Worm (Caenorhabditis elegans): ENCODE results near the gene F10C2.3.

Gene F10C2.3

DNA sequence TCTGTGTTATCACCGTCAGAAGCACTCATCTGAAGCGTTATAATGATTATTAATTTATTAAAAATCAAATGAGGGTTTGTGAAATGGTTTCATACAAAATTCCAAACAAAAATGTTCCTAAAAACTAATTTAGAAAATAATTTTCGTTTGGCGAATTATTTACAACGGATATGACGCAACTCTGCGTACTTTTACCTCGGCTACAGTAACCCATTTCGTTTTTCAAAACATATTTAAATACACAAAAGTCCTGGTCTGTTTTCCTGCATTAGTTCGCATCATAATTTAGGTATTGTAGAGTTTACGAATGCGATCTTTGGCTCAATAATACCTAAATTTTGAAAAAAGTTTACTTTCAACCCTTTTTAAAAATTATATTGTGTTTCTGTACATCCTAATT lies 39.6 kb downstream of the F10C2.3 start, which contains the start of gene R07B7.2:
Gene R07B7.2 (minus strand): TSS at position 35 of the 400 bp plus-strand sequence.
- no peak for TF ChIP-seq hmbx-1 (tag; optimal IDR thresholded peaks at IDR 0.05)
- no peak for TF ChIP-seq sea-1 (GFP tag; conservative IDR thresholded peaks at IDR 0.05)
- TF ChIP-seq ets-7 (tag; optimal IDR thresholded peaks at IDR 0.05): no peak
- no peak for TF ChIP-seq tbx-11 (GFP tag; IDR thresholded peaks at IDR 0.05)
- no peak for TF ChIP-seq pes-1 (GFP tag; IDR thresholded peaks at IDR 0.05)
- TF ChIP-seq hnd-1 (tag; optimal IDR thresholded peaks at IDR 0.05): no peak

DNA sequence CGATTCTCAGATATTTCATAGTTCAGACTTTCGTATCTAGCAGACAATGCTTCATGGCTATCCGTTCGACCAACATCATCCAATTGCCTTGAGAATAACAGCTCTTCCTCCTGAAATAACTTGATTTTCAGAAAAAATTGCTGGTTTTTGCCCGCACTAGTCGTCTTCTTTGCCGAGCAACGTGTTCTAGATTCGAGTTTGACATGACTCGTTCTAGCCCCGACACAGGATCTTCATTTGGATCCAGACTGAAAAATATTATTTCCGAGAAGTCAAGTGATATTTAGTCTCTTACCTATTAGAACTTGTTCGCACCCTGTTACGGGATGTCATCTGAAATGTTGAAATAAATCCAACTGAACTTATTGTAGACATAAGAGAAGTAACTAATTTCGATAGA lies 42.9 kb downstream of the F10C2.3 start, which contains the start of gene clh-6:
Gene clh-6 (minus strand): TSS at position 333 of the 400 bp plus-strand sequence.
- TF ChIP-seq flt-1 (GFP tag; IDR thresholded peaks at IDR 0.05): no peak
- peak; percentile 79 for TF ChIP-seq ama-1 (optimal IDR thresholded peaks at IDR 0.05)
- no peak for TF ChIP-seq tra-4 (tag; optimal IDR thresholded peaks at IDR 0.05)
- no peak for TF ChIP-seq hmg-4 (GFP tag; optimal IDR thresholded peaks at IDR 0.05)
- no peak for TF ChIP-seq ets-7 (tag; optimal IDR thresholded peaks at IDR 0.05)
- no peak for TF ChIP-seq ceh-13 (GFP tag; optimal IDR thresholded peaks at IDR 0.05)

DNA sequence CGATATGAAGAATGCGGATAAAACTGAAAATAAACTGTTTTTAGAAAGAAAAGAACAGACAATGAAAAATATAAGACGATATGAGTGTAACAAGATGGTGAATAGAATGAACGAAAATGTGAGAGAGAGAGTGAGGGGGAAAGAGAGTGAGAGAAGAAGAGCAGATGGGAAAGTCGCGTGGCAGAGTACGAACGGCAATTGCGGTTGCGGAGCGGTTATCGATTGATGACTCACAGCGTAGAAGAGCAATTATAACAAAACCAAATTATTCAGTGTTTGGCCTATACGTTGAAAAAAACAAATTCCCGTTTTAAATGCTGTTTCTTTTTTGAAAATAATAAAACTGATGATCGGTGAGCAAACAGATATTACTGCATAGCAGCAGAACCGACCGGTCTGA lies 45.2 kb downstream of the F10C2.3 start, which contains the start of gene pqn-53:
Gene pqn-53 (minus strand): TSS at position 23 of the 400 bp plus-strand sequence.
- TF ChIP-seq F13C5.2 (tag; optimal IDR thresholded peaks at IDR 0.05): no peak
- no peak for TF ChIP-seq ceh-36 (tag; optimal IDR thresholded peaks at IDR 0.05)

DNA sequence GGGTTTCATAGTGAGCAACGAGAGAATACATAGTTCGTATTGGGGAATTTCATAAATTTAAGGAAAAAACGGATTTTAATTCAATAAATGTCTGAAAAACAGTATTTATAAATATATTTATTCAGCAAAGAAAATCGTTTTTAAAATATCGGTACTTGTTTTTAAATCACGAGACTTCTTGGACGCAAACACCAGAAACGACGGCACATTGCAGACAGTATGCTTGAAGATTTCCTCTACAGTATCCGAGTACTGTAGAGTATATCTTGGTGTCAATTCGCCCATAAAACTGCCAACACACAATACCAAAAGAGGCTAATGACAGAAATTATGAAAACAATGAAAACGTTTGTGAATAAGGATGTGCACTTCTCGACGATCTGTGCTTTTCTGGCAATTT lies 45.7 kb downstream of the F10C2.3 start:
- no peak for TF ChIP-seq ceh-13 (GFP tag; optimal IDR thresholded peaks at IDR 0.05)
- no peak for TF ChIP-seq ama-1 (optimal IDR thresholded peaks at IDR 0.05)
- no peak for TF ChIP-seq B0310.2 (tag; optimal IDR thresholded peaks at IDR 0.05)
- TF ChIP-seq flt-1 (GFP tag; IDR thresholded peaks at IDR 0.05): no peak
- TF ChIP-seq tbx-37 (GFP tag; conservative IDR thresholded peaks at IDR 0.05): no peak
- no peak for TF ChIP-seq hmg-4 (GFP tag; optimal IDR thresholded peaks at IDR 0.05)
- no peak for TF ChIP-seq hmbx-1 (tag; optimal IDR thresholded peaks at IDR 0.05)
- no peak for TF ChIP-seq ceh-36 (tag; optimal IDR thresholded peaks at IDR 0.05)
- no peak for TF ChIP-seq ets-7 (tag; optimal IDR thresholded peaks at IDR 0.05)
- TF ChIP-seq sea-1 (GFP tag; conservative IDR thresholded peaks at IDR 0.05): no peak
- TF ChIP-seq scrt-1 (GFP tag; IDR thresholded peaks at IDR 0.05): no peak
- no peak for TF ChIP-seq tra-4 (tag; optimal IDR thresholded peaks at IDR 0.05)
- TF ChIP-seq pes-1 (GFP tag; IDR thresholded peaks at IDR 0.05): no peak

DNA sequence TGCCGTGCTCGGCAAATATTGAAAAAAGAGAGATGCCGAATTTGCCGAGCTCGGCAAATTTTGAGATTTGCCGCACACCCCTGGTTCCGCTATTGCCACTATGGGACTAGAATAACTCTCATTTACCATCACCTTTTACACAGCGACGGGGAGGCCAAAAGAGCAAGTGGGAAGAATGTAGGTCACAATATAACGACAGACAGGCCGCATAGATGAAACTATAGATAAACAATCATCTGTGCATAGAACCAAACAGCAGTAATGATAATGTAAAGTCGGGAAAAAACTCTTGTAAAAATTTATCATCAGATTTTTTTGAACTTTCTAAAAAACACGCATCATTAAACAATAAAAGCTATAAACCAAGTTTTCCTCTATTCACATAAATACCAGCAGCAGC lies 48.3 kb downstream of the F10C2.3 start, which contains the start of gene kmo-2:
Gene kmo-2 (minus strand): TSS at position 101 of the 400 bp plus-strand sequence.
- TF ChIP-seq hmg-4 (GFP tag; optimal IDR thresholded peaks at IDR 0.05) (no peak), pes-1 (GFP tag; IDR thresholded peaks at IDR 0.05) (no peak), ama-1 (optimal IDR thresholded peaks at IDR 0.05) (no peak), tbx-11 (GFP tag; IDR thresholded peaks at IDR 0.05) (no peak), hmbx-1 (tag; optimal IDR thresholded peaks at IDR 0.05) (no peak), F13C5.2 (tag; optimal IDR thresholded peaks at IDR 0.05) (no peak), ceh-13 (GFP tag; optimal IDR thresholded peaks at IDR 0.05) (no peak), scrt-1 (GFP tag; IDR thresholded peaks at IDR 0.05) (no peak), tra-4 (tag; optimal IDR thresholded peaks at IDR 0.05) (no peak), flt-1 (GFP tag; IDR thresholded peaks at IDR 0.05) (no peak)

- TF ChIP-seq ceh-13 (GFP tag; optimal IDR thresholded peaks at IDR 0.05) (no peak), pes-1 (GFP tag; IDR thresholded peaks at IDR 0.05) (no peak), tbx-11 (GFP tag; IDR thresholded peaks at IDR 0.05) (no peak), aly-1 (tag; optimal IDR thresholded peaks at IDR 0.05) (no peak), scrt-1 (GFP tag; IDR thresholded peaks at IDR 0.05) (no peak), ama-1 (optimal IDR thresholded peaks at IDR 0.05) (no peak), tra-4 (tag; optimal IDR thresholded peaks at IDR 0.05) (no peak), sea-1 (GFP tag; conservative IDR thresholded peaks at IDR 0.05) (no peak), hnd-1 (tag; optimal IDR thresholded peaks at IDR 0.05) (no peak), B0310.2 (tag; optimal IDR thresholded peaks at IDR 0.05) (no peak), F13C5.2 (tag; optimal IDR thresholded peaks at IDR 0.05) (no peak), ceh-36 (tag; optimal IDR thresholded peaks at IDR 0.05) (no peak), ets-7 (tag; optimal IDR thresholded peaks at IDR 0.05) (no peak), tbx-37 (GFP tag; conservative IDR thresholded peaks at IDR 0.05) (no peak), hmbx-1 (tag; optimal IDR thresholded peaks at IDR 0.05) (no peak), flt-1 (GFP tag; IDR thresholded peaks at IDR 0.05) (no peak), hmg-4 (GFP tag; optimal IDR thresholded peaks at IDR 0.05) (no peak)
These were observed 50.3 kb downstream of the F10C2.3 start, which contains the start of gene kmo-1 for ce11 chrV:12070419-12070818. TSS of gene kmo-1 (minus strand) at chrV:12070519.

DNA sequence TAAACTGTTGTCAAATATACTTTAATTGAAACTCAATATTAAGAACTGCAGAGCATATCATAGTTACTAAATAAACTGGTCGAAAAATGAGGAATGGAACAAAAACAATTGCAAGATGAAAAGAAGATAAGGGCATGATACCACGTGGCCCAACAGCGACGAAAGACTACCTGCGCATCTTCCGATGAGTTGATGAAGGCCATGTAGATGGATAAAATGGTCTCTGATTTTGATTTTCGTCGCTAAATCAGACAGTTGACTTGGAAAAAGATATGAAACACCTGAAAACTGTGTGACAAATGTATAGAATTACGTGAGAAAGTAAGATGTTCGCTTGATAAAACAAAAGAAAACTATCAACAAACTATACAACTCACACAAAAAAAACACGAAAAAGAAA lies 51.4 kb downstream of the F10C2.3 start:
- TF ChIP-seq hnd-1 (tag; optimal IDR thresholded peaks at IDR 0.05) (no peak), ama-1 (optimal IDR thresholded peaks at IDR 0.05) (no peak), ceh-13 (GFP tag; optimal IDR thresholded peaks at IDR 0.05) (no peak)

Data from whole organism, early embryonic.